Worm (Caenorhabditis elegans): ENCODE results near the gene nspg-8.

ce11 chrIII:1228593-1228992 is 46.7 kb downstream of the nspg-8 start:
- TF ChIP-seq mep-1 (tag; optimal IDR thresholded peaks at IDR 0.05): no peak
- TF ChIP-seq unc-62 (GFP tag; optimal IDR thresholded peaks at IDR 0.05): no peak
- no peak for TF ChIP-seq sem-2 (GFP tag; optimal IDR thresholded peaks at IDR 0.05)
- no peak for TF ChIP-seq snpc-4 (tag; optimal IDR thresholded peaks at IDR 0.05)
- TF ChIP-seq unc-39 (tag; optimal IDR thresholded peaks at IDR 0.05): no peak
- no peak for TF ChIP-seq pha-4 (tag; optimal IDR thresholded peaks at IDR 0.05)
- TF ChIP-seq lsy-2 (tag; optimal IDR thresholded peaks at IDR 0.05): no peak
- TF ChIP-seq nhr-237 (tag; optimal IDR thresholded peaks at IDR 0.05): no peak
- TF ChIP-seq ceh-83 (GFP tag; optimal IDR thresholded peaks at IDR 0.05): no peak
- no peak for TF ChIP-seq lin-13 (tag; optimal IDR thresholded peaks at IDR 0.05)
- TF ChIP-seq ztf-11 (tag; optimal IDR thresholded peaks at IDR 0.05): no peak
